Worm (Caenorhabditis elegans): ENCODE data around the gene M04D8.7.

DNA sequence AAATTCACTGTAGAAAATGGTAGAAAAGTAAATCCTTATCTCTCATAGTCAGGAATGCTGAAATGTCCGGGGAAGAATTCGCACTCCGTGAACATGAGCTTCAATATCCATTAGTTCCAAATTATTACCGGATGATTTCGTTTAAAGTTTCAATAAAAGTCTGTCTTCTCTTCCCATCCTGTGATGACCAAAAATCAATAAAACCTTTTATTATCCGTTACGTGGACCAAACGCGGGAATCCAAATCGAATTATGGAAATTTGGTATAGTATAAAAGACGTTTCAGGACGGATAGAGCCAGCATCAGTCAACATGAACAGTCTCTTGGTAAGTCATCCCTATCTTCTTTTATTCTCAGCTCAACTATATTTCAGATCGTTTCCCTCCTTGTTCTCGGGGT is 33.0 kb upstream of the M04D8.7 start, which contains the start of gene C05B5.11:
- no peak for TF ChIP-seq ama-1 (optimal IDR thresholded peaks at IDR 0.05)
- TF ChIP-seq ama-1 (GFP tag; optimal IDR thresholded peaks at IDR 0.05): no peak
- TF ChIP-seq unc-62 (GFP tag; optimal IDR thresholded peaks at IDR 0.05): no peak
- no peak for TF ChIP-seq Y95B8A.8 (GFP tag; IDR thresholded peaks at IDR 0.05)
- TF ChIP-seq F55B11.4 (tag; optimal IDR thresholded peaks at IDR 0.05; ENCODE audit: borderline replicate concordance, insufficient read depth): no peak
- no peak for TF ChIP-seq madf-8 (GFP tag; conservative IDR thresholded peaks at IDR 0.05)
- no peak for TF ChIP-seq nfya-1 (tag; optimal IDR thresholded peaks at IDR 0.05; ENCODE audit: borderline replicate concordance, insufficient read depth)
- TF ChIP-seq atf-7 (tag; optimal IDR thresholded peaks at IDR 0.05): no peak
- TF ChIP-seq dpl-1 (GFP tag; optimal IDR thresholded peaks at IDR 0.05): no peak
- no peak for TF ChIP-seq xnd-1 (tag; optimal IDR thresholded peaks at IDR 0.05)
- no peak for TF ChIP-seq attf-6 (GFP tag; IDR thresholded peaks at IDR 0.05)
- no peak for TF ChIP-seq ceh-100 (GFP tag; IDR thresholded peaks at IDR 0.05)
- no peak for TF ChIP-seq gei-17 (GFP tag; optimal IDR thresholded peaks at IDR 0.05)
